Worm (Caenorhabditis elegans) whole organism, midembryonic: ENCODE results near the gene col-145.

Experiments
- T22C8.4 ChIP-seq: fragments of 200-800 bp; sonication (Bioruptor generic); IDR thresholded peaks from 2 replicates; pipeline ENCODE4 v1.3.6; 2022; ENCODE audit warnings: missing genetic modification characterization, missing compliant biosample characterization
- ref-1 ChIP-seq: fragments of 200-800 bp; sonication (Bioruptor generic); conservative IDR thresholded peaks from 2 replicates; pipeline ENCODE4 v1.3.6; 2022; ENCODE audit warnings: missing genetic modification reagents, missing genetic modification characterization, missing compliant biosample characterization
- ztf-23 ChIP-seq: fragments of 200-800 bp; sonication (Bioruptor generic); IDR thresholded peaks from 2 replicates; pipeline ENCODE4 v1.3.6; 2022; ENCODE audit warnings: missing genetic modification reagents, missing genetic modification characterization, missing compliant biosample characterization

ce11 chrV:9212499-9212898, 49.7 kb upstream of the col-145 start:
- TF ChIP-seq ztf-23 (GFP tag; lab: Robert Waterston, UW) (no peak), T22C8.4 (no peak), ref-1 (no peak)
